Fruit fly (Drosophila melanogaster) Kc167 (cell line): ENCODE data around the gene Vha68-2.

Experiments used
- Myc ChIP-seq: fragments of >200 bp; optimal IDR thresholded peaks from 2 replicates; lab custom pipeline; 2017; ENCODE audit warnings: missing external identifiers
- Sin3A ChIP-seq: fragments of >200 bp; optimal IDR thresholded peaks from 2 replicates; lab custom pipeline; 2018; ENCODE audit warnings: missing external identifiers
- h ChIP-seq: fragments of >200 bp; optimal IDR thresholded peaks from 3 replicates; lab custom pipeline; 2018; ENCODE audit warnings: missing external identifiers
- insv ChIP-seq: fragments of >200 bp; optimal IDR thresholded peaks from 3 replicates; lab custom pipeline; 2018; ENCODE audit warnings: missing external identifiers
- psq ChIP-seq: fragments of >200 bp; optimal IDR thresholded peaks from 2 replicates; lab custom pipeline; 2017; ENCODE audit warnings: missing external identifiers
- ttk ChIP-seq: sonication (Bioruptor generic); optimal IDR thresholded peaks from 2 replicates; lab custom pipeline; 2017; ENCODE audit warnings: missing external identifiers

Gene Vha68-2

DNA sequence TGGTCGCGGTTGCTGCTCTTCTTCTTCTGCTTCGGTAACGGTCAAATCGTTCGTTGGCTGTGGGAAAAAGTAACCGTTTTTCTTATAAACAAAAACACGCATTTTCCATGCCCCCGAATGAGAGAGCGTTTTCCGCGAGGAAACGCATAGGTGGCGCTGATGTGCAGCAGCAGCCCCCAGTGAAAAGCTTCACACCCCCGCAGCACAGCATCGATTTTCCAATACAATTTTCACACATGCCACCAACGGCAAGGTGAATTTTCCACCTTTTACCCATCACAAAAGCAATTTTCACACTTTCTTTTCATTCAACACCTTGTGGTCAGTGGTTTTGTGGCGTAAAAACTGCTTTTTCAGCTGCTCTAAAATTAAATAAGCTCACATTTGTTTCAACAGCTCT, 29.5 kb downstream of the Vha68-2 start:
- TF ChIP-seq Myc (lab: Kevin White, UChicago): no peak
- TF ChIP-seq ttk: no peak
- TF ChIP-seq insv (lab: Kevin White, UChicago): no peak
- no peak for TF ChIP-seq h (lab: Kevin White, UChicago)
- no peak for TF ChIP-seq psq (lab: Kevin White, UChicago)
- TF ChIP-seq Sin3A: no peak

dm6 chr2L:13004059-13004870, 30.1 kb downstream of the Vha68-2 start, which contains the start of the genes Vha68-1 and mTor:
Gene Vha68-1, minus strand, starts transcription at chr2L:13004107.
Gene mTor, plus strand, starts transcription at chr2L:13004480.
- TF ChIP-seq psq (lab: Kevin White, UChicago): no peak
- no peak for TF ChIP-seq insv (lab: Kevin White, UChicago)
- no peak for TF ChIP-seq ttk
- no peak for TF ChIP-seq h (lab: Kevin White, UChicago)
- TF ChIP-seq Sin3A: no peak
- no peak for TF ChIP-seq Myc (lab: Kevin White, UChicago)

- TF ChIP-seq h (lab: Kevin White, UChicago) (no peak), Myc (lab: Kevin White, UChicago) (no peak)
These were observed 31.2 kb downstream of the Vha68-2 start for dm6 chr2L:13005304-13005703.

DNA sequence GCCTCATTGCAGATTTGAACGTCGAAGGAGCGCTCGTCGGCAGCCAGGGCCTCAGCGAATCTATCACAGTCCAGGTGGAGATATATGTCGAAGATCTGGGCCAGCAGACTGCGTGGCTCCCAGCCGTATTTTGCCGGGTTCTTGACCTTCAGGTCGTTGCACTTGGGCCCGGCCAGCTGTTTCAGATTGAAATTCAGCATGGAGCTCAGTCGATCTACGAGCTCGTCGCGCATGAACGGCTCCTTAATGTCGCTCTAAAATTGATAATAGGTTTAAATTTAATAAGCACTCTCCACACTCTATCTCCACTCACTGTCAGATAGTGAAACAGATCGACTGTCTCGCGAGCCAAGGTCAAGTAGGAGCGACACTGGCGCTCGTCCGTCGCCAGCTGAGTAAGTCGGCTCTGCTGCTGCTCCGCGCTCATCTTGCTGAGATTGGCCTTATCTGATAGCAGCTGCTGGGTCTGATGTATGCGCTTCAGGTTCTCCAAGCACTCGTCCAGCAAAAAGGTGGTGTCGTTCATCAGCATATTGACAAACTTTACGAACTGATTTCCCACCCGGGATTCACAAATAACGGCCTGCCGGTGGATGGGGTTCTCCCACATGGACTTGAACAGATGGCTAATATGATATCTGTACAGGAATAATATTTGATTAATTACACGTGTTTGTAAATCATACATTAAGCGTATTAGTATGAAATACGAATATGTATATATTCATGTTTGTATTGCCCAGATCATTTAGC, 40.1 kb downstream of the Vha68-2 start:
- TF ChIP-seq Sin3A: no peak
- no peak for TF ChIP-seq Myc (lab: Kevin White, UChicago)
- no peak for TF ChIP-seq h (lab: Kevin White, UChicago)
- no peak for TF ChIP-seq insv (lab: Kevin White, UChicago)
- no peak for TF ChIP-seq ttk
- TF ChIP-seq psq (lab: Kevin White, UChicago): no peak

DNA sequence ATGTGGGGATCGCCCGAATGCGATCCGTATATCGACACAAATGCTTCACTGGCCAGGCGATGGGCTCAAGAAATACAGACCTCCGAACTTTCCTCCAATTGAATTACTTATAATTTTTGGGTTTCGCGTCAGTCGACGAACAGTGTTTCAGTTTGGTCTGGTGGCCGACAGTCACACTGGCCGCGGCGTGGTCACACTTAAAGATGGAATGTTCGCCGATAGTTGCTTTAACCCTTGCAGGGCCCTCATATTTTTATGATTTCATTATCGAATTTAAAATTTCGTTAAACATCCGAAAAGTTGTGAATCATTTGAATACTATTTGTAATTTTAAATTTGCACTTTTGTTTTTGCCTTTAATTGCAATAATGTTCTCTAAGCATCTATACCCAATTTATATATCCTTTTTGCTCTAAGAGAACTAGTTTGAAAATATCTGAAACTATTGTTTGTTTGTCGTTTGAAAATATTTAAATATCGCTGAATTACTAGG, 44.9 kb downstream of the Vha68-2 start, which contains the start of gene Ube4B:
Gene Ube4B (minus strand): TSS at position 443 of the 493 bp plus-strand sequence.
- TF ChIP-seq Sin3A (no peak), insv (lab: Kevin White, UChicago) (no peak), h (lab: Kevin White, UChicago) (no peak), Myc (lab: Kevin White, UChicago) (no peak), ttk (no peak), psq (lab: Kevin White, UChicago) (no peak)

- TF ChIP-seq h (lab: Kevin White, UChicago): no peak
- TF ChIP-seq ttk: no peak
- TF ChIP-seq Myc (lab: Kevin White, UChicago): no peak
- TF ChIP-seq insv (lab: Kevin White, UChicago): no peak
- TF ChIP-seq Sin3A: no peak
- no peak for TF ChIP-seq psq (lab: Kevin White, UChicago)
These were observed 47.1 kb downstream of the Vha68-2 start, which contains the start of gene CG9933 for dm6 chr2L:13021020-13021781. Gene CG9933, minus strand, starts transcription at chr2L:13021312.
